Worm (Caenorhabditis elegans) whole organism, early embryonic: Measurements from ENCODE around the gene mig-32.

Experiments
- B0310.2 ChIP-seq: sonication (generic microtip); optimal IDR thresholded peaks from 2 replicates; lab custom pipeline; 2016; ENCODE audit warnings: mild to moderate bottlenecking, missing genetic modification characterization, missing compliant biosample characterization
- F13C5.2 ChIP-seq: sonication (generic microtip); optimal IDR thresholded peaks from 2 replicates; lab custom pipeline; 2017; ENCODE audit warnings: mild to moderate bottlenecking, missing genetic modification characterization, inconsistent platforms, missing compliant biosample characterization
- aly-1 ChIP-seq: sonication (generic microtip); optimal IDR thresholded peaks from 2 replicates; lab custom pipeline; 2016; ENCODE audit warnings: missing genetic modification characterization, missing compliant biosample characterization
- ama-1 ChIP-seq: fragments of 150-350 bp; optimal IDR thresholded peaks from 2 replicates; lab custom pipeline; 2014
- ceh-13 ChIP-seq: fragments of 200-800 bp; sonication (Bioruptor generic); optimal IDR thresholded peaks from 2 replicates; lab custom pipeline; 2018; ENCODE audit warnings: mild to moderate bottlenecking, missing genetic modification characterization, missing compliant biosample characterization
- flt-1 ChIP-seq: fragments of 200-800 bp; sonication (Bioruptor generic); IDR thresholded peaks from 2 replicates; pipeline ENCODE4 v1.3.6; 2022; ENCODE audit warnings: missing genetic modification characterization, missing compliant biosample characterization
- hmbx-1 ChIP-seq: sonication (generic microtip); optimal IDR thresholded peaks from 2 replicates; lab custom pipeline; 2016; ENCODE audit warnings: mild to moderate bottlenecking, missing genetic modification characterization, missing compliant biosample characterization
- hmg-4 ChIP-seq: fragments of 200-800 bp; sonication (Bioruptor generic); optimal IDR thresholded peaks from 2 replicates; lab custom pipeline; 2018; ENCODE audit warnings: mild to moderate bottlenecking, missing genetic modification characterization, missing compliant biosample characterization
- pes-1 ChIP-seq: fragments of 200-800 bp; sonication (Bioruptor generic); IDR thresholded peaks from 2 replicates; pipeline ENCODE4 v1.3.6; 2022; ENCODE audit warnings: missing genetic modification reagents, missing genetic modification characterization, missing compliant biosample characterization
- scrt-1 ChIP-seq: fragments of 200-800 bp; sonication (Bioruptor generic); IDR thresholded peaks from 2 replicates; pipeline ENCODE4 v1.3.6; 2022; ENCODE audit warnings: missing genetic modification characterization, missing compliant biosample characterization
- sea-1 ChIP-seq: fragments of 200-800 bp; sonication (Bioruptor generic); conservative IDR thresholded peaks from 2 replicates; pipeline ENCODE4 v1.3.6; 2022; ENCODE audit warnings: missing genetic modification characterization, missing compliant biosample characterization
- tbx-11 ChIP-seq: fragments of 200-800 bp; sonication (Bioruptor generic); IDR thresholded peaks from 2 replicates; pipeline ENCODE4 v1.3.6; 2022; ENCODE audit warnings: missing genetic modification characterization, missing compliant biosample characterization
- tra-4 ChIP-seq: sonication (generic microtip); optimal IDR thresholded peaks from 2 replicates; lab custom pipeline; 2017; ENCODE audit warnings: missing genetic modification characterization, missing compliant biosample characterization

ce11 chrIV:12078907-12079523 lies 13.0 kb downstream of the mig-32 start, which contains the start of gene lex-1:
- TF ChIP-seq ama-1 (lab: Kevin White, UChicago) (no peak), flt-1 (GFP tag; lab: Robert Waterston, UW) (no peak), ceh-13 (GFP tag; lab: Kevin White, UChicago) (no peak), hmbx-1 (tag; lab: Kevin White, UChicago) (no peak), scrt-1 (no peak), B0310.2 (tag; lab: Kevin White, UChicago) (no peak), tbx-11 (GFP tag; lab: Robert Waterston, UW) (no peak), aly-1 (tag; lab: Kevin White, UChicago) (no peak), hmg-4 (GFP tag; lab: Kevin White, UChicago) (no peak), pes-1 (GFP tag; lab: Robert Waterston, UW) (no peak), F13C5.2 (tag; lab: Kevin White, UChicago) (no peak), tra-4 (no peak), sea-1 (no peak)
